Fruit fly (Drosophila melanogaster): ENCODE data around the gene Brd.
A peak's percentile ranks its signal among the peaks of the same experiment; 100 is the strongest.

Brd gene

dm6 chr3L:14956288-14957032 lies 16.0 kb upstream of the Brd start (continued):
- TF ChIP-seq danr (GFP tag; IDR thresholded peaks at IDR 0.05) (no peak), CG32767 (GFP tag; IDR thresholded peaks at IDR 0.05) (no peak), CG30403 (GFP tag; optimal IDR thresholded peaks at IDR 0.05) (no peak), ttk (GFP tag; IDR thresholded peaks at IDR 0.05) (no peak), CG1024 (GFP tag; IDR thresholded peaks at IDR 0.05) (no peak), tgo (GFP tag; IDR thresholded peaks at IDR 0.05) (no peak), tup (GFP tag; optimal IDR thresholded peaks at IDR 0.05) (peak; percentile 42), chm (GFP tag; IDR thresholded peaks at IDR 0.05) (no peak), Dp (GFP tag; optimal IDR thresholded peaks at IDR 0.05) (no peak), gsb (GFP tag; IDR thresholded peaks at IDR 0.05) (no peak), hbn (GFP tag; IDR thresholded peaks at IDR 0.05; ENCODE audit: partially characterized antibody) (no peak), emc (GFP tag; optimal IDR thresholded peaks at IDR 0.05) (no peak), CG9876 (GFP tag; optimal IDR thresholded peaks at IDR 0.05) (no peak), Sry-β (GFP tag; optimal IDR thresholded peaks at IDR 0.05) (no peak), Gug (GFP tag; IDR thresholded peaks at IDR 0.05) (no peak), Atf3 (GFP tag; optimal IDR thresholded peaks at IDR 0.05) (no peak), Nf-YB (GFP tag; optimal IDR thresholded peaks at IDR 0.05) (peak; percentile 57), kni (GFP tag; optimal IDR thresholded peaks at IDR 0.05) (peak; percentile 52), HLH3B (GFP tag; IDR thresholded peaks at IDR 0.05) (no peak), Ets65A (GFP tag) (peak; percentile 48), Hr51 (GFP tag; optimal IDR thresholded peaks at IDR 0.05) (peak in 1 of 2 experiments; percentile 35), CG2678 (tag; optimal IDR thresholded peaks at IDR 0.05) (no peak), sisA (GFP tag; IDR thresholded peaks at IDR 0.05) (no peak), Adf1 (GFP tag; IDR thresholded peaks at IDR 0.05) (no peak), cwo (GFP tag; optimal IDR thresholded peaks at IDR 0.05) (no peak), Dip2 (GFP tag; IDR thresholded peaks at IDR 0.05) (no peak), Hsf (GFP tag; optimal IDR thresholded peaks at IDR 0.05) (no peak), Hr39 (optimal IDR thresholded peaks at IDR 0.05) (no peak), CG18599 (GFP tag; optimal IDR thresholded peaks at IDR 0.05) (no peak), onecut (GFP tag; IDR thresholded peaks at IDR 0.05) (peak; percentile 39; the same call in 1 of the 2 replicates), CG6175 (GFP tag; IDR thresholded peaks at IDR 0.05) (no peak), CG6765 (GFP tag; optimal IDR thresholded peaks at IDR 0.05) (no peak), bsh (GFP tag; optimal IDR thresholded peaks at IDR 0.05) (no peak), bab2 (GFP tag; optimal IDR thresholded peaks at IDR 0.05) (no peak), Pdp1 (GFP tag; optimal IDR thresholded peaks at IDR 0.05) (peak in 1 of 2 experiments; percentile 39), ranshi (GFP tag; IDR thresholded peaks at IDR 0.05) (no peak), CG34224 (GFP tag; IDR thresholded peaks at IDR 0.05; ENCODE audit: partially characterized antibody) (no peak), CG10462 (GFP tag; optimal IDR thresholded peaks at IDR 0.05) (peak; percentile 58), mld (GFP tag; IDR thresholded peaks at IDR 0.05; ENCODE audit: partially characterized antibody) (no peak), Abd-B (GFP tag; optimal IDR thresholded peaks at IDR 0.05) (no peak), fd102C (GFP tag; optimal IDR thresholded peaks at IDR 0.05) (peak; percentile 100), CG15479 (GFP tag; optimal IDR thresholded peaks at IDR 0.05) (peak; percentile 99), D19B (GFP tag; optimal IDR thresholded peaks at IDR 0.05) (no peak), cad (GFP tag; optimal IDR thresholded peaks at IDR 0.05) (no peak), CG14710 (tag; optimal IDR thresholded peaks at IDR 0.05) (peak; percentile 72), CG9817 (tag; optimal IDR thresholded peaks at IDR 0.05) (no peak), CG14050 (GFP tag; IDR thresholded peaks at IDR 0.05) (no peak), CG7745 (tag; optimal IDR thresholded peaks at IDR 0.05) (peak; percentile 85), pzg (GFP tag; optimal IDR thresholded peaks at IDR 0.05) (no peak), CG13624 (GFP tag; optimal IDR thresholded peaks at IDR 0.05) (no peak)
